Fruit fly (Drosophila melanogaster): Measurements from ENCODE around the gene CG11353.

Gene CG11353

dm6 chr3L:4545731-4546130 lies 12.8 kb downstream of the CG11353 start (continued):
- peak; percentile 39 for TF ChIP-seq Lpt (GFP tag; optimal IDR thresholded peaks at IDR 0.05)
- TF ChIP-seq CG3919 (GFP tag; optimal IDR thresholded peaks at IDR 0.05) = peak; percentile 73
- peak; percentile 50 for TF ChIP-seq CG4318 (GFP tag; optimal IDR thresholded peaks at IDR 0.05)
- peak; percentile 68 for TF ChIP-seq CG10631 (GFP tag; optimal IDR thresholded peaks at IDR 0.05)
- TF ChIP-seq Sox102F (GFP tag; optimal IDR thresholded peaks at IDR 0.05) = peak; percentile 56
- peak; percentile 39 for TF ChIP-seq Sox15 (GFP tag; optimal IDR thresholded peaks at IDR 0.05)
- peak; percentile 43 for TF ChIP-seq CG8319 (GFP tag; optimal IDR thresholded peaks at IDR 0.05)
- no peak for TF ChIP-seq fd85E (GFP tag; optimal IDR thresholded peaks at IDR 0.05)

dm6 chr3L:4546650-4547049 lies 13.7 kb downstream of the CG11353 start:
- peak; percentile 81 for TF ChIP-seq Sox102F (GFP tag; optimal IDR thresholded peaks at IDR 0.05)
- peak; percentile 46 for TF ChIP-seq fd85E (GFP tag; optimal IDR thresholded peaks at IDR 0.05)
- peak; percentile 73 for TF ChIP-seq CG11762 (GFP tag; optimal IDR thresholded peaks at IDR 0.05; ENCODE audit: insufficient read depth)
- peak; percentile 88 for TF ChIP-seq CG6163 (GFP tag; IDR thresholded peaks at IDR 0.05)
- peak; percentile 90 for TF ChIP-seq OdsH (GFP tag; optimal IDR thresholded peaks at IDR 0.05)
- peak; percentile 90 for TF ChIP-seq dsx (GFP tag; optimal IDR thresholded peaks at IDR 0.05; ENCODE audit: poor library complexity, severe bottlenecking)
- TF ChIP-seq CG8119 (GFP tag; IDR thresholded peaks at IDR 0.05) = peak; percentile 92
- peak; percentile 83 for TF ChIP-seq CG34406 (GFP tag; optimal IDR thresholded peaks at IDR 0.05)
- peak; percentile 53 for TF ChIP-seq Sox15 (GFP tag; optimal IDR thresholded peaks at IDR 0.05)
- TF ChIP-seq Lpt (GFP tag; optimal IDR thresholded peaks at IDR 0.05) = peak; percentile 88
- peak; percentile 69 for TF ChIP-seq topi (GFP tag; optimal IDR thresholded peaks at IDR 0.05)
- TF ChIP-seq Hr38 (GFP tag; optimal IDR thresholded peaks at IDR 0.05) = no peak
- peak; percentile 84 for TF ChIP-seq Met (GFP tag; optimal IDR thresholded peaks at IDR 0.05)
- TF ChIP-seq CG3919 (GFP tag; optimal IDR thresholded peaks at IDR 0.05) = peak; percentile 89
- TF ChIP-seq ss (GFP tag; optimal IDR thresholded peaks at IDR 0.05) = peak; percentile 77 to 84
- peak; percentile 72 for TF ChIP-seq cyc (GFP tag; optimal IDR thresholded peaks at IDR 0.05)
- TF ChIP-seq CG32006 (GFP tag; optimal IDR thresholded peaks at IDR 0.05) = peak; percentile 92
- TF ChIP-seq CG11902 (GFP tag; optimal IDR thresholded peaks at IDR 0.05) = peak; percentile 19
- peak; percentile 87 for TF ChIP-seq CG3032 (tag; optimal IDR thresholded peaks at IDR 0.05)
- peak; percentile 86 for TF ChIP-seq CG6792 (GFP tag; optimal IDR thresholded peaks at IDR 0.05)
- peak; percentile 84 for TF ChIP-seq CG1621 (tag; optimal IDR thresholded peaks at IDR 0.05)
- TF ChIP-seq CG15336 (GFP tag; IDR thresholded peaks at IDR 0.05) = peak; percentile 91
- peak; percentile 86 for TF ChIP-seq esn (GFP tag; optimal IDR thresholded peaks at IDR 0.05)
- peak; percentile 40 for TF ChIP-seq Blimp-1 (GFP tag; optimal IDR thresholded peaks at IDR 0.05)
- TF ChIP-seq lz (GFP tag; optimal IDR thresholded peaks at IDR 0.05) = peak; percentile 75
- TF ChIP-seq Hr4 (GFP tag; optimal IDR thresholded peaks at IDR 0.05) = peak; percentile 88
- TF ChIP-seq Eip75B (GFP tag; optimal IDR thresholded peaks at IDR 0.05) = peak; percentile 82
- TF ChIP-seq Hr39 (GFP tag; optimal IDR thresholded peaks at IDR 0.05) = peak; percentile 58
- TF ChIP-seq dac (GFP tag; optimal IDR thresholded peaks at IDR 0.05) = peak; percentile 58
- TF ChIP-seq salr (GFP tag; optimal IDR thresholded peaks at IDR 0.05) = peak; percentile 68 to 83
- TF ChIP-seq CG6854 (GFP tag; optimal IDR thresholded peaks at IDR 0.05) = no peak
- TF ChIP-seq fd59A (GFP tag; optimal IDR thresholded peaks at IDR 0.05) = peak; percentile 79
- TF ChIP-seq Gug (GFP tag; IDR thresholded peaks at IDR 0.05) = peak; percentile 81
- peak; percentile 80 for TF ChIP-seq CG8632 (GFP tag; optimal IDR thresholded peaks at IDR 0.05)
- TF ChIP-seq svp (GFP tag) = peak; percentile 83
- TF ChIP-seq CG6276 (GFP tag; optimal IDR thresholded peaks at IDR 0.05) = peak; percentile 80
- TF ChIP-seq Ets21C (GFP tag; optimal IDR thresholded peaks at IDR 0.05) = peak; percentile 32
- TF ChIP-seq CG10669 (GFP tag; optimal IDR thresholded peaks at IDR 0.05) = peak; percentile 83
- TF ChIP-seq CG11294 (GFP tag; IDR thresholded peaks at IDR 0.05) = peak; percentile 74
- peak; percentile 88 for TF ChIP-seq acj6 (GFP tag; optimal IDR thresholded peaks at IDR 0.05)
- TF ChIP-seq Smox (GFP tag; optimal IDR thresholded peaks at IDR 0.05) = peak; percentile 77
- peak; percentile 97 for TF ChIP-seq Eip78C (GFP tag)
- TF ChIP-seq eg (GFP tag; IDR thresholded peaks at IDR 0.05) = peak; percentile 88
- peak; percentile 91 for TF ChIP-seq CG10631 (GFP tag; optimal IDR thresholded peaks at IDR 0.05)
- TF ChIP-seq CG7368 (GFP tag; optimal IDR thresholded peaks at IDR 0.05) = peak; percentile 77
- peak; percentile 90 for TF ChIP-seq net (GFP tag; optimal IDR thresholded peaks at IDR 0.05)
- TF ChIP-seq spab (GFP tag; optimal IDR thresholded peaks at IDR 0.05) = peak; percentile 77
